Worm (Caenorhabditis elegans) whole organism, young adult: ENCODE results near the gene str-139.
A peak's percentile ranks its signal among the peaks of the same experiment; 100 is the strongest.

ENCODE experiments used
- B0336.3 ChIP-seq: fragments of 200-800 bp; sonication (Bioruptor generic); IDR thresholded peaks from 2 replicates; pipeline ENCODE4 v1.3.6; 2022; ENCODE audit warnings: missing genetic modification characterization, missing compliant biosample characterization
- T26A5.8 ChIP-seq: sonication (generic microtip); optimal IDR thresholded peaks from 2 replicates; lab custom pipeline; 2016; ENCODE audit warnings: missing genetic modification characterization, missing compliant biosample characterization
- Y53G8AR.9 ChIP-seq: fragments of 200-800 bp; sonication (Bioruptor generic); conservative IDR thresholded peaks from 2 replicates; pipeline ENCODE4 v1.3.6; 2022; ENCODE audit warnings: missing genetic modification reagents, missing genetic modification characterization, missing compliant biosample characterization
- Y79H2A.3 ChIP-seq: fragments of 200-800 bp; sonication (Bioruptor generic); conservative IDR thresholded peaks from 2 replicates; pipeline ENCODE4 v1.3.6; 2022; ENCODE audit warnings: missing genetic modification reagents, missing genetic modification characterization, missing compliant biosample characterization
- attf-5 ChIP-seq: fragments of 200-800 bp; sonication (Bioruptor generic); optimal IDR thresholded peaks from 2 replicates; lab custom pipeline; 2018; ENCODE audit warnings: mild to moderate bottlenecking, missing genetic modification characterization, missing compliant biosample characterization
- attf-6 ChIP-seq: fragments of 200-800 bp; sonication (Bioruptor generic); IDR thresholded peaks from 2 replicates; pipeline ENCODE4 v1.3.6; 2022; ENCODE audit warnings: missing genetic modification reagents, missing genetic modification characterization, missing compliant biosample characterization
- cebp-1 ChIP-seq, 2 experiments: fragments of 200-800 bp in 1 of 2; sonication (Bioruptor generic) in 1 of 2; sonication (generic microtip) in 1 of 2; IDR thresholded peaks in 1 of 2; optimal IDR thresholded peaks in 1 of 2; 2 replicates each; pipeline versions ENCODE4 v1.3.6 to Lab custom; 2017 to 2022; ENCODE audit warnings: missing compliant biosample characterization in 2 of 2, missing genetic modification characterization in 2 of 2, mild to moderate bottlenecking in 1 of 2, missing genetic modification reagents in 1 of 2, moderate library complexity in 1 of 2
- ceh-27 ChIP-seq: fragments of 200-800 bp; sonication (Bioruptor generic); optimal IDR thresholded peaks from 2 replicates; lab custom pipeline; 2018; ENCODE audit warnings: mild to moderate bottlenecking, missing genetic modification characterization, moderate library complexity, missing compliant biosample characterization
- die-1 ChIP-seq: sonication (generic microtip); optimal IDR thresholded peaks from 2 replicates; lab custom pipeline; 2016; ENCODE audit warnings: missing genotype, mild to moderate bottlenecking, missing genetic modification characterization, missing compliant biosample characterization
- dox-1 ChIP-seq: fragments of 200-800 bp; sonication (Bioruptor generic); IDR thresholded peaks from 2 replicates; pipeline ENCODE4 v1.3.6; 2022; ENCODE audit warnings: missing genetic modification reagents, missing genetic modification characterization, missing compliant biosample characterization
- ets-4 ChIP-seq: fragments of 200-800 bp; sonication (Bioruptor generic); optimal IDR thresholded peaks from 2 replicates; lab custom pipeline; 2018; ENCODE audit warnings: mild to moderate bottlenecking, missing genetic modification characterization, missing compliant biosample characterization
- him-1 ChIP-seq: sonication (generic microtip); optimal IDR thresholded peaks from 2 replicates; lab custom pipeline; 2016; ENCODE audit warnings: missing genotype, missing genetic modification reagents, missing genetic modification characterization, missing compliant biosample characterization
- hlh-12 ChIP-seq: sonication (generic microtip); optimal IDR thresholded peaks from 2 replicates; lab custom pipeline; 2016; ENCODE audit warnings: missing genetic modification characterization, missing compliant biosample characterization
- hmg-1.2 ChIP-seq: fragments of 200-800 bp; sonication (Bioruptor generic); IDR thresholded peaks from 2 replicates; pipeline ENCODE4 v1.3.6; 2022; ENCODE audit warnings: missing genetic modification reagents, missing genetic modification characterization, missing compliant biosample characterization
- hsf-1 ChIP-seq: fragments of 200-800 bp; sonication (Bioruptor generic); IDR thresholded peaks from 2 replicates; pipeline ENCODE4 v1.3.6; 2022; ENCODE audit warnings: missing genetic modification reagents, missing genetic modification characterization, missing compliant biosample characterization
- let-526 ChIP-seq: fragments of 200-800 bp; sonication (Bioruptor generic); IDR thresholded peaks from 2 replicates; pipeline ENCODE4 v1.3.6; 2022; ENCODE audit warnings: missing genetic modification reagents, missing genetic modification characterization, missing compliant biosample characterization
- let-607 ChIP-seq, 2 experiments: fragments of 200-800 bp in 1 of 2; sonication (Bioruptor generic) in 1 of 2; sonication (generic microtip) in 1 of 2; optimal IDR thresholded peaks; 2 replicates each; lab custom pipeline; 2016 to 2018; ENCODE audit warnings: mild to moderate bottlenecking in 2 of 2, missing compliant biosample characterization in 2 of 2, missing genetic modification characterization in 2 of 2, moderate library complexity in 2 of 2, missing genotype in 1 of 2
- lin-26 ChIP-seq: fragments of 200-800 bp; sonication (Bioruptor generic); IDR thresholded peaks from 2 replicates; pipeline ENCODE4 v1.3.6; 2022; ENCODE audit warnings: missing genetic modification reagents, missing genetic modification characterization, missing compliant biosample characterization
- lsl-1 ChIP-seq: fragments of 200-800 bp; sonication (Bioruptor generic); optimal IDR thresholded peaks from 2 replicates; lab custom pipeline; 2018; ENCODE audit warnings: mild to moderate bottlenecking, missing genetic modification characterization, moderate library complexity, missing compliant biosample characterization
- madf-6 ChIP-seq: fragments of 200-800 bp; sonication (Bioruptor generic); IDR thresholded peaks from 2 replicates; pipeline ENCODE4 v1.3.6; 2022; ENCODE audit warnings: missing genetic modification reagents, missing genetic modification characterization, missing compliant biosample characterization
- mcd-1 ChIP-seq: fragments of 200-800 bp; sonication (Bioruptor generic); IDR thresholded peaks from 2 replicates; pipeline ENCODE4 v1.3.6; 2022; ENCODE audit warnings: missing genetic modification reagents, missing genetic modification characterization, missing compliant biosample characterization
- mxl-1 ChIP-seq: sonication (generic microtip); optimal IDR thresholded peaks from 2 replicates; lab custom pipeline; 2016; ENCODE audit warnings: missing genetic modification characterization, missing compliant biosample characterization
- nfyb-1 ChIP-seq: fragments of 200-800 bp; sonication (Bioruptor generic); IDR thresholded peaks from 2 replicates; pipeline ENCODE4 v1.3.6; 2022; ENCODE audit warnings: missing genetic modification reagents, missing genetic modification characterization, missing compliant biosample characterization
- nhr-27 ChIP-seq: fragments of 200-800 bp; sonication (Bioruptor generic); optimal IDR thresholded peaks from 2 replicates; lab custom pipeline; 2018; ENCODE audit warnings: mild to moderate bottlenecking, missing genetic modification characterization, moderate library complexity, missing compliant biosample characterization
- nhr-80 ChIP-seq: sonication (generic microtip); optimal IDR thresholded peaks from 2 replicates; lab custom pipeline; 2016; ENCODE audit warnings: missing genetic modification characterization, missing compliant biosample characterization
- pbrm-1 ChIP-seq: fragments of 200-800 bp; sonication (Bioruptor generic); IDR thresholded peaks from 2 replicates; pipeline ENCODE4 v1.3.6; 2022; ENCODE audit warnings: missing genetic modification reagents, missing genetic modification characterization, missing compliant biosample characterization
- rec-8 ChIP-seq, 2 experiments: sonication (generic microtip); optimal IDR thresholded peaks; 2 replicates each; lab custom pipeline; 2016; ENCODE audit warnings: mild to moderate bottlenecking in 2 of 2, missing genetic modification characterization in 2 of 2, missing genetic modification reagents in 2 of 2, missing genotype in 2 of 2, missing biosample characterization in 1 of 2, missing compliant biosample characterization in 1 of 2, moderate library complexity in 1 of 2
- rpc-1 ChIP-seq, 2 experiments: fragments of 150-350 bp in 1 of 2; sonication (generic microtip) in 1 of 2; optimal IDR thresholded peaks; 2 replicates each; lab custom pipeline; 2014 to 2018; ENCODE audit warnings: missing biosample characterization in 1 of 2, missing genetic modification characterization in 1 of 2, missing genetic modification reagents in 1 of 2, missing genotype in 1 of 2
- sea-2 ChIP-seq: fragments of 200-800 bp; sonication (Bioruptor generic); IDR thresholded peaks from 2 replicates; pipeline ENCODE4 v1.3.6; 2022; ENCODE audit warnings: missing genetic modification characterization, missing compliant biosample characterization
- snpc-1.1 ChIP-seq: sonication (generic microtip); optimal IDR thresholded peaks from 2 replicates; lab custom pipeline; 2017; ENCODE audit warnings: missing genetic modification characterization, mild to moderate bottlenecking, missing compliant biosample characterization, antibody characterized with exemption, moderate library complexity, missing genotype, missing genetic modification reagents; ENCODE audit not compliant: insufficient read depth
- snpc-4 ChIP-seq, 5 experiments: fragments of 150-350 bp in 1 of 5; sonication (generic microtip) in 4 of 5; optimal IDR thresholded peaks; 2 replicates each; lab custom pipeline; 2014 to 2018; ENCODE audit warnings: missing genetic modification characterization in 5 of 5, missing biosample characterization in 3 of 5, antibody characterized with exemption in 2 of 5, mild to moderate bottlenecking in 2 of 5, missing compliant biosample characterization in 2 of 5, missing genotype in 2 of 5, moderate library complexity in 2 of 5, missing genetic modification reagents in 1 of 5
- tbp1 ChIP-seq: fragments of 200-800 bp; sonication (Bioruptor generic); optimal IDR thresholded peaks from 2 replicates; lab custom pipeline; 2018; ENCODE audit warnings: mild to moderate bottlenecking, missing genetic modification characterization, missing compliant biosample characterization
- unc-62 ChIP-seq: fragments of 150-350 bp; optimal IDR thresholded peaks from 2 replicates; lab custom pipeline; 2014; ENCODE audit warnings: missing biosample characterization, missing genetic modification reagents, missing genetic modification characterization
- xnd-1 ChIP-seq: sonication (generic microtip); optimal IDR thresholded peaks from 2 replicates; lab custom pipeline; 2016; ENCODE audit warnings: missing genotype, missing genetic modification reagents, missing genetic modification characterization, missing compliant biosample characterization
- zfh-2 ChIP-seq: fragments of 200-800 bp; sonication (Bioruptor generic); conservative IDR thresholded peaks from 2 replicates; pipeline ENCODE4 v1.3.6; 2022; ENCODE audit warnings: missing genetic modification reagents, missing genetic modification characterization, missing compliant biosample characterization

str-139 gene

DNA sequence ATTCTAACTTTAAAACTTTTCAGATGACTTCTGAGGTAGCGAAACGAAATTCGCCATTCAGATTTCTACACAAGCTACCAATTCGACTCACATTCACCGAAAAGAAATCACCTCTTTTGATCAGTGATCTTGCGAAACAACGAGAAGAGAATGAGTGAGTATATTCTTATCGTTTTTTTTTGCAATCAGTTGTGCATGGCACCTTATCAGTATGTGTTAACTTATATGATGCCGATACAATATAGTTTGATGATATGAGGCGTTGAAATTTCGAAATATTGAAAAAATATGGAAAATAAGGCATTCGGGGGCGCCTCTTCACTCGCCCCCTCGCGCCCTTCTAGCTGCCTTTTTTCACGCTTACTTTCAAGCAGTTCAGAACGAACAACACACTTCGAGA is 44.0 kb downstream of the str-139 start:
- TF ChIP-seq nhr-27 (no peak), let-607 (tag; optimal IDR thresholded peaks at IDR 0.05; lab: Kevin White, UChicago) (no peak), let-526 (no peak), nhr-80 (tag; lab: Kevin White, UChicago) (peak; percentile 84), cebp-1 (GFP tag; IDR thresholded peaks at IDR 0.05; lab: Robert Waterston, UW) (peak; percentile 56; the same call in 1 of the 2 replicates), cebp-1 (tag; optimal IDR thresholded peaks at IDR 0.05; lab: Kevin White, UChicago) (peak; percentile 72), tbp1 (no peak), dox-1 (GFP tag; lab: Robert Waterston, UW) (0 out of 2 replicates have a peak, but pooled peaks have one; percentile 19)

DNA sequence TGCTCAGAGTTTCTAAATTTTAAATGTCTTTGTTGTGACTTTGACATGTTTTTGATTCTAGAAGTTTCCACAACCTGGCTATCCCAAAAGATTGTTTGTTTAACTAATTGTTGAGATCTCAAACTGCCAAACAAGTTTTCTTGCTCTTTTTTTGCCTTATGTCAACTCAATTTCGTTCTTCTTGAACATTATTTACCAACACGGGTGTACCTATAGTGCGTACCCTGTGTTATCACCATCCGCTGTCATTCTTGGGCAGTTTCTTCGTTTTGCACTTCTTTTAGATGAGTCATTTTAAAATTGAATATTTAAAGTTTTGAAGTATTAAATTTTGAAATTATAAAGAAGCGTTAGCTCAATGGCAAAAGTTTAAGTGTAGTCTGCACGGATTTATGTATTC is 45.0 kb downstream of the str-139 start, which contains the start of gene sptl-2:
Gene sptl-2 (plus strand): TSS at position 280 of the 400 bp plus-strand sequence.
- TF ChIP-seq Y79H2A.3 (GFP tag; lab: Robert Waterston, UW) (no peak), him-1 (no peak), nhr-80 (tag; lab: Kevin White, UChicago) (peak; percentile 31), rec-8 (tag; optimal IDR thresholded peaks at IDR 0.05; lab: Kevin White, UChicago) (no peak)

- TF ChIP-seq hmg-1.2 (GFP tag; lab: Robert Waterston, UW) (peak; percentile 82), madf-6 (GFP tag; lab: Robert Waterston, UW) (peak; percentile 8; the same call in 1 of the 2 replicates), lsl-1 (GFP tag; lab: Kevin White, UChicago) (peak; percentile 35), hsf-1 (GFP tag; lab: Robert Waterston, UW) (peak; percentile 40; the same call in 1 of the 2 replicates), attf-6 (peak; percentile 47; the same call in 1 of the 2 replicates), lin-26 (GFP tag; lab: Robert Waterston, UW) (0 out of 2 replicates have a peak, but pooled peaks have one; percentile 26), snpc-4 (GFP tag; optimal IDR thresholded peaks at IDR 0.05; lab: Kevin White, UChicago) (peak; percentile 74), snpc-4 (tag; optimal IDR thresholded peaks at IDR 0.05; lab: Kevin White, UChicago) (peak in 3 of 4 experiments; percentile 90 to 97 (median 95)), snpc-1.1 (tag; lab: Kevin White, UChicago) (peak; percentile 85), xnd-1 (tag; lab: Kevin White, UChicago) (peak; percentile 3), pbrm-1 (peak; percentile 63)
These were observed 47.2 kb downstream of the str-139 start for ce11 chrV:8014710-8015314.

- TF ChIP-seq let-526 (no peak), mcd-1 (GFP tag; lab: Robert Waterston, UW) (peak; percentile 61), cebp-1 (GFP tag; IDR thresholded peaks at IDR 0.05; lab: Robert Waterston, UW) (no peak), cebp-1 (tag; optimal IDR thresholded peaks at IDR 0.05; lab: Kevin White, UChicago) (peak; percentile 9), Y53G8AR.9 (GFP tag; lab: Robert Waterston, UW) (no peak), nhr-80 (tag; lab: Kevin White, UChicago) (peak; percentile 38), snpc-4 (GFP tag; optimal IDR thresholded peaks at IDR 0.05; lab: Kevin White, UChicago) (no peak), snpc-4 (tag; optimal IDR thresholded peaks at IDR 0.05; lab: Kevin White, UChicago) (peak in 1 of 4 experiments; percentile 39), unc-62 (GFP tag; lab: Kevin White, UChicago) (no peak), zfh-2 (no peak), hlh-12 (no peak), B0336.3 (GFP tag; lab: Robert Waterston, UW) (no peak), sea-2 (GFP tag; lab: Robert Waterston, UW) (no peak), nfyb-1 (GFP tag; lab: Robert Waterston, UW) (no peak), ceh-27 (GFP tag; lab: Kevin White, UChicago) (no peak), mxl-1 (tag; lab: Kevin White, UChicago) (no peak), attf-5 (GFP tag; lab: Kevin White, UChicago) (peak; percentile 34), ets-4 (no peak), die-1 (tag; lab: Kevin White, UChicago) (no peak), T26A5.8 (tag; lab: Kevin White, UChicago) (no peak), rpc-1 (optimal IDR thresholded peaks at IDR 0.05; lab: Kevin White, UChicago) (no peak), rpc-1 (tag; optimal IDR thresholded peaks at IDR 0.05; lab: Kevin White, UChicago) (no peak)
These were observed 48.0 kb downstream of the str-139 start, which contains the start of gene Y97E10AR.6 for ce11 chrV:8013901-8014388. Gene Y97E10AR.6, minus strand, starts transcription at chrV:8013951.
